Worm (Caenorhabditis elegans): ENCODE data around the gene grl-27.

Gene grl-27

ce11 chrV:3585011-3585410, 9.4 kb upstream of the grl-27 start:
- TF ChIP-seq daf-12 (tag; optimal IDR thresholded peaks at IDR 0.05) (no peak), egl-27 (tag; optimal IDR thresholded peaks at IDR 0.05) (no peak), ama-1 (optimal IDR thresholded peaks at IDR 0.05) (peak; percentile 15), nhr-28 (tag; optimal IDR thresholded peaks at IDR 0.05) (no peak), hmg-11 (tag; optimal IDR thresholded peaks at IDR 0.05) (no peak), ceh-9 (tag; optimal IDR thresholded peaks at IDR 0.05) (no peak), ceh-28 (tag; optimal IDR thresholded peaks at IDR 0.05) (no peak), aly-2 (tag; optimal IDR thresholded peaks at IDR 0.05) (peak; percentile 49), elt-2 (tag; optimal IDR thresholded peaks at IDR 0.05) (no peak), nhr-67 (tag; optimal IDR thresholded peaks at IDR 0.05) (no peak), ceh-16 (tag; optimal IDR thresholded peaks at IDR 0.05) (no peak), tbx-2 (tag; optimal IDR thresholded peaks at IDR 0.05) (no peak), fkh-10 (GFP tag; optimal IDR thresholded peaks at IDR 0.05) (no peak), nhr-25 (tag; optimal IDR thresholded peaks at IDR 0.05) (no peak), nhr-12 (tag; optimal IDR thresholded peaks at IDR 0.05) (no peak)

- TF ChIP-seq fkh-2 (tag; optimal IDR thresholded peaks at IDR 0.05), result no peak
- TF ChIP-seq pqm-1 (tag; optimal IDR thresholded peaks at IDR 0.05), result no peak
- no peak for TF ChIP-seq jun-1 (tag; optimal IDR thresholded peaks at IDR 0.05)
- no peak for TF ChIP-seq ama-1 (optimal IDR thresholded peaks at IDR 0.05)
Measured at ce11 chrV:3583622-3584021, 8.0 kb upstream of the grl-27 start.

ce11 chrV:3582671-3583070, 7.0 kb upstream of the grl-27 start:
- no peak for TF ChIP-seq R02D3.7 (tag; optimal IDR thresholded peaks at IDR 0.05)

DNA sequence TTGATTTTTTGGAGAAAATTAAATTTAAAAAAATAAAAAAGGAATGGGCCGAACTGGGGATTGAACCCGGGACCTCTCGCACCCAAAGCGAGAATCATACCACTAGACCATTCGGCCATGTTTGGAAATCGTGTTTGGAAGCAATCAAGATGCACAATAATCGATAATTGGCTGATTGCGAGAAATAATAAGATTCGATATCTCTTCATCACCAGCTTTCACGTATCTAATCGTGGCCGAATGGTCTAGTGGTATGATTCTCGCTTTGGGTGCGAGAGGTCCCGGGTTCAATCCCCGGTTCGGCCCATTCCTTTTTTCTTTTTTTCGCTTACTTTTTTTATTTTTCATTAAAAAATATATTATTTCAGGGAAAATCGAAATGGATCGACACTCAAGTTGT, 6.4 kb upstream of the grl-27 start:
- peak; percentile 6 for TF ChIP-seq elt-2 (tag; optimal IDR thresholded peaks at IDR 0.05)
- TF ChIP-seq lsy-12 (tag; optimal IDR thresholded peaks at IDR 0.05), result no peak
- TF ChIP-seq aly-2 (tag; optimal IDR thresholded peaks at IDR 0.05), result no peak
- TF ChIP-seq nhr-43 (tag; optimal IDR thresholded peaks at IDR 0.05; ENCODE audit: poor library complexity, severe bottlenecking), result peak; percentile 60
- TF ChIP-seq jun-1 (tag; optimal IDR thresholded peaks at IDR 0.05), result no peak
- no peak for TF ChIP-seq eor-1 (tag; optimal IDR thresholded peaks at IDR 0.05)
- TF ChIP-seq ceh-28 (tag; optimal IDR thresholded peaks at IDR 0.05), result no peak
- TF ChIP-seq fos-1 (tag; optimal IDR thresholded peaks at IDR 0.05), result no peak
- no peak for TF ChIP-seq ztf-11 (tag; optimal IDR thresholded peaks at IDR 0.05)
- no peak for TF ChIP-seq pqm-1 (tag; optimal IDR thresholded peaks at IDR 0.05)
- TF ChIP-seq nfya-1 (tag; optimal IDR thresholded peaks at IDR 0.05; ENCODE audit: insufficient read depth), result peak; percentile 34
- TF ChIP-seq nhr-77 (tag; optimal IDR thresholded peaks at IDR 0.05), result no peak
- TF ChIP-seq R02D3.7 (tag; optimal IDR thresholded peaks at IDR 0.05), result no peak
- TF ChIP-seq unc-39 (tag; optimal IDR thresholded peaks at IDR 0.05), result no peak
- no peak for TF ChIP-seq egl-27 (tag; optimal IDR thresholded peaks at IDR 0.05)
- no peak for TF ChIP-seq fkh-2 (tag; optimal IDR thresholded peaks at IDR 0.05)
- no peak for TF ChIP-seq lin-39 (tag; optimal IDR thresholded peaks at IDR 0.05)
- TF ChIP-seq hmg-11 (tag; optimal IDR thresholded peaks at IDR 0.05), result no peak
- no peak for TF ChIP-seq nhr-67 (tag; optimal IDR thresholded peaks at IDR 0.05)
- no peak for TF ChIP-seq ZK546.5 (tag; optimal IDR thresholded peaks at IDR 0.05)
- no peak for TF ChIP-seq lin-15B (tag; optimal IDR thresholded peaks at IDR 0.05)
- no peak for TF ChIP-seq zag-1 (tag; optimal IDR thresholded peaks at IDR 0.05)

- no peak for TF ChIP-seq nhr-67 (tag; optimal IDR thresholded peaks at IDR 0.05)
- TF ChIP-seq snpc-4 (tag; optimal IDR thresholded peaks at IDR 0.05), result no peak
- no peak for TF ChIP-seq pqm-1 (tag; optimal IDR thresholded peaks at IDR 0.05)
- no peak for TF ChIP-seq aly-2 (tag; optimal IDR thresholded peaks at IDR 0.05)
- TF ChIP-seq ztf-11 (tag; optimal IDR thresholded peaks at IDR 0.05), result no peak
- TF ChIP-seq lsy-12 (tag; optimal IDR thresholded peaks at IDR 0.05), result no peak
- TF ChIP-seq nhr-11 (tag; optimal IDR thresholded peaks at IDR 0.05), result no peak
- no peak for TF ChIP-seq nhr-77 (tag; optimal IDR thresholded peaks at IDR 0.05)
- no peak for TF ChIP-seq ama-1 (optimal IDR thresholded peaks at IDR 0.05)
- TF ChIP-seq ceh-82 (tag; optimal IDR thresholded peaks at IDR 0.05), result no peak
- no peak for TF ChIP-seq elt-3 (tag; optimal IDR thresholded peaks at IDR 0.05)
- TF ChIP-seq nhr-237 (tag; optimal IDR thresholded peaks at IDR 0.05), result no peak
- TF ChIP-seq skn-1 (tag; optimal IDR thresholded peaks at IDR 0.05), result no peak
- TF ChIP-seq fkh-2 (tag; optimal IDR thresholded peaks at IDR 0.05), result no peak
- no peak for TF ChIP-seq nhr-28 (tag; optimal IDR thresholded peaks at IDR 0.05)
- no peak for TF ChIP-seq eor-1 (tag; optimal IDR thresholded peaks at IDR 0.05)
- no peak for TF ChIP-seq pha-4 (tag; optimal IDR thresholded peaks at IDR 0.05)
- no peak for TF ChIP-seq nhr-43 (tag; optimal IDR thresholded peaks at IDR 0.05; ENCODE audit: poor library complexity, severe bottlenecking)
Measured at ce11 chrV:3581643-3582042, 6.0 kb upstream of the grl-27 start.
